Worm (Caenorhabditis elegans) whole organism, L4 larva: Measurements from ENCODE around the gene C32D5.8.

Source experiments
- aly-2 ChIP-seq: sonication (generic microtip); optimal IDR thresholded peaks from 2 replicates; lab custom pipeline; 2018; ENCODE audit warnings: missing biosample characterization, missing genetic modification characterization
- ama-1 ChIP-seq: fragments of 150-350 bp; optimal IDR thresholded peaks from 2 replicates; lab custom pipeline; 2014; ENCODE audit warnings: inconsistent platforms, mixed read lengths
- ceh-20 ChIP-seq: fragments of 200-800 bp; sonication (Bioruptor generic); IDR thresholded peaks from 2 replicates; pipeline ENCODE4 v1.3.6; 2022; ENCODE audit warnings: missing genetic modification reagents, missing genetic modification characterization, missing compliant biosample characterization
- ctbp-1 ChIP-seq: fragments of 200-800 bp; sonication (Bioruptor generic); IDR thresholded peaks from 2 replicates; pipeline ENCODE4 v1.3.6; 2022; ENCODE audit warnings: missing genetic modification reagents, missing genetic modification characterization, missing compliant biosample characterization
- dmd-9 ChIP-seq: fragments of 200-800 bp; sonication (Bioruptor generic); IDR thresholded peaks from 2 replicates; pipeline ENCODE4 v1.3.6; 2022; ENCODE audit warnings: missing genetic modification reagents, missing genetic modification characterization, missing compliant biosample characterization
- nhr-102 ChIP-seq: sonication (generic microtip); optimal IDR thresholded peaks from 2 replicates; lab custom pipeline; 2016; ENCODE audit warnings: mild to moderate bottlenecking, missing genetic modification characterization, moderate library complexity, missing compliant biosample characterization
- nhr-41 ChIP-seq: fragments of 200-800 bp; sonication (Bioruptor generic); IDR thresholded peaks from 2 replicates; pipeline ENCODE4 v1.3.6; 2022; ENCODE audit warnings: missing genetic modification reagents, missing genetic modification characterization, missing compliant biosample characterization
- pha-4 ChIP-seq, 2 experiments: fragments of 150-350 bp in 1 of 2; fragments of 200-800 bp in 1 of 2; sonication (Bioruptor generic) in 1 of 2; IDR thresholded peaks in 1 of 2; optimal IDR thresholded peaks in 1 of 2; 2 replicates each; pipeline versions ENCODE4 v1.3.6 to Lab custom; 2014 to 2022; ENCODE audit warnings: missing genetic modification characterization in 2 of 2, missing genetic modification reagents in 2 of 2, missing biosample characterization in 1 of 2, missing compliant biosample characterization in 1 of 2
- pqm-1 ChIP-seq: sonication (generic microtip); optimal IDR thresholded peaks from 2 replicates; lab custom pipeline; 2017; ENCODE audit warnings: missing biosample characterization, missing genetic modification characterization
- snpc-4 ChIP-seq: fragments of 150-350 bp; optimal IDR thresholded peaks from 2 replicates; lab custom pipeline; 2014; ENCODE audit warnings: missing biosample characterization, missing genetic modification characterization
- unc-39 ChIP-seq: sonication (generic microtip); optimal IDR thresholded peaks from 2 replicates; lab custom pipeline; 2017; ENCODE audit warnings: missing biosample characterization, missing genetic modification characterization
- unc-62 ChIP-seq, 3 experiments: fragments of 150-350 bp in 1 of 3; sonication (generic microtip); optimal IDR thresholded peaks in 2 of 3; peaks in 1 of 3; 1 replicate in 1 of 3; 2 replicates in 2 of 3; lab custom pipeline; 2014 to 2017; ENCODE audit warnings: missing biosample characterization in 3 of 3, missing genetic modification characterization in 3 of 3, missing genetic modification reagents in 3 of 3, missing genotype in 1 of 3
- zag-1 ChIP-seq: fragments of 150-350 bp; optimal IDR thresholded peaks from 2 replicates; lab custom pipeline; 2014; ENCODE audit warnings: missing biosample characterization, missing genetic modification characterization

DNA sequence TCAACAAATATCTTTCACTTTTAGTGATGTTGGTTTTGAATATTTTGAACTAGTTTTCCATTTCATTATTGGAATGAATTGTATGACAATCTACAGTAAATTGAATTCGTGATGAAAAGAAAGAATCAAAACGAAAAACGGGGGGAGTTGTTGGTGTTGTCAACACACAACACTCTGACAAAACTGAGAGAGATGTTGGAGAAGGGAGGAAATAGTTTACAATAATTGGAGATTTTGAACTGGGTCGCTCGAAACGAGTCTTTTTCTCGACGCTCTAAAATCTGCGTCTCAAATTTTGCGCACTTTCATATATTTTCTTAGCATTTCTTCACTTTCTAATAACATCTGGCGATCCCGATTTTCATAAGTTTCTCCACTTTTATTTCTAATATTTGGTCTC lies 1.9 kb downstream of the C32D5.8 start, which contains the start of gene txt-18:
- no peak for TF ChIP-seq ama-1
- no peak for TF ChIP-seq aly-2
- peak in 1 of 2 experiments; percentile 77 for TF ChIP-seq unc-62 (GFP tag; optimal IDR thresholded peaks at IDR 0.05 in 1 of 2; lab: Kevin White, UChicago)
- no peak for TF ChIP-seq unc-62 (tag; optimal IDR thresholded peaks at IDR 0.05; lab: Kevin White, UChicago)
- no peak for TF ChIP-seq snpc-4 (tag; lab: Kevin White, UChicago)
- no peak for TF ChIP-seq nhr-102 (tag; lab: Kevin White, UChicago)
- TF ChIP-seq dmd-9 (GFP tag; lab: Robert Waterston, UW) = no peak
- TF ChIP-seq nhr-41 = no peak
- no peak for TF ChIP-seq zag-1 (tag; lab: Kevin White, UChicago)
- no peak for TF ChIP-seq pha-4 (GFP tag; IDR thresholded peaks at IDR 0.05; lab: Robert Waterston, UW)
- no peak for TF ChIP-seq pha-4 (tag; optimal IDR thresholded peaks at IDR 0.05; lab: Kevin White, UChicago)
- TF ChIP-seq pqm-1 (tag; lab: Kevin White, UChicago) = no peak
- no peak for TF ChIP-seq ctbp-1 (GFP tag; lab: Robert Waterston, UW)
- TF ChIP-seq ceh-20 (GFP tag; lab: Robert Waterston, UW) = no peak
- no peak for TF ChIP-seq unc-39 (tag; lab: Kevin White, UChicago)
